Fruit fly (Drosophila melanogaster) whole organism, embryonic: ENCODE data around the gene fru.

Experiments used
- Adf1 ChIP-seq: fragments of 200-800 bp; sonication (Bioruptor generic); IDR thresholded peaks from 2 replicates; pipeline ENCODE4 v1.3.6; 2022; ENCODE audit warnings: missing biosample characterization, missing genetic modification characterization
- Atf-2 ChIP-seq: fragments of 200-800 bp; sonication (Bioruptor generic); optimal IDR thresholded peaks from 2 replicates; lab custom pipeline; 2016; ENCODE audit warnings: missing biosample characterization, missing genetic modification characterization
- Atf3 ChIP-seq: fragments of 200-800 bp; sonication (Bioruptor generic); optimal IDR thresholded peaks from 3 replicates; lab custom pipeline; 2016; ENCODE audit warnings: missing biosample characterization, missing genetic modification characterization
- CG10462 ChIP-seq: fragments of 200-800 bp; sonication (Bioruptor generic); optimal IDR thresholded peaks from 2 replicates; lab custom pipeline; 2016; ENCODE audit warnings: missing biosample characterization, missing genetic modification characterization
- CG11723 ChIP-seq: fragments of 200-800 bp; sonication (Bioruptor generic); optimal IDR thresholded peaks from 2 replicates; lab custom pipeline; 2017; ENCODE audit warnings: missing biosample characterization, mild to moderate bottlenecking, missing genetic modification characterization
- CG1233 ChIP-seq: fragments of 200-800 bp; sonication (Bioruptor generic); optimal IDR thresholded peaks from 4 replicates; lab custom pipeline; 2018; ENCODE audit warnings: missing biosample characterization, mild to moderate bottlenecking, missing genetic modification characterization
- CG12744 ChIP-seq: fragments of 200-800 bp; sonication (Bioruptor generic); optimal IDR thresholded peaks from 2 replicates; lab custom pipeline; 2016; ENCODE audit warnings: missing biosample characterization, missing genetic modification characterization
- CG17328 ChIP-seq: fragments of 200-800 bp; sonication (Bioruptor generic); IDR thresholded peaks from 2 replicates; pipeline ENCODE4 v1.3.6; 2022; ENCODE audit warnings: missing biosample characterization, missing genetic modification characterization
- CG17385 ChIP-seq: fragments of 200-800 bp; sonication (Bioruptor generic); optimal IDR thresholded peaks from 3 replicates; lab custom pipeline; 2018; ENCODE audit warnings: missing biosample characterization, mild to moderate bottlenecking, missing genetic modification characterization
- CG2120 ChIP-seq: fragments of 200-800 bp; sonication (Bioruptor generic); optimal IDR thresholded peaks from 3 replicates; lab custom pipeline; 2016; ENCODE audit warnings: missing biosample characterization, missing genetic modification characterization
- CG2678 ChIP-seq: fragments of 200-800 bp; sonication (Bioruptor generic); optimal IDR thresholded peaks from 3 replicates; lab custom pipeline; 2019; ENCODE audit warnings: missing biosample characterization, mild to moderate bottlenecking, missing genetic modification characterization, moderate library complexity
- CG3995 ChIP-seq: fragments of 200-800 bp; sonication (Bioruptor generic); optimal IDR thresholded peaks from 3 replicates; lab custom pipeline; 2016; ENCODE audit warnings: missing biosample characterization, missing genetic modification characterization
- CG7745 ChIP-seq: fragments of 200-800 bp; sonication (Bioruptor generic); optimal IDR thresholded peaks from 2 replicates; lab custom pipeline; 2018; ENCODE audit warnings: missing biosample characterization, mild to moderate bottlenecking, missing genetic modification characterization, moderate library complexity
- CG7786 ChIP-seq: fragments of 200-800 bp; sonication (Bioruptor generic); optimal IDR thresholded peaks from 2 replicates; lab custom pipeline; 2016; ENCODE audit warnings: missing biosample characterization, missing genetic modification characterization
- CG8388 ChIP-seq: fragments of 200-800 bp; sonication (Bioruptor generic); optimal IDR thresholded peaks from 2 replicates; lab custom pipeline; 2019; ENCODE audit warnings: missing biosample characterization, mild to moderate bottlenecking, missing genetic modification characterization, moderate library complexity
- CG8478 ChIP-seq: fragments of >200 bp; optimal IDR thresholded peaks from 2 replicates; lab custom pipeline; 2018
- CG9876 ChIP-seq: fragments of 200-800 bp; sonication (Bioruptor generic); optimal IDR thresholded peaks from 2 replicates; lab custom pipeline; 2016; ENCODE audit warnings: missing biosample characterization, missing genetic modification characterization
- CHES-1-like ChIP-seq: fragments of 200-800 bp; sonication (Bioruptor generic); optimal IDR thresholded peaks from 2 replicates; lab custom pipeline; 2016; ENCODE audit warnings: missing biosample characterization, missing genetic modification characterization
- Dip3 ChIP-seq: fragments of 200-800 bp; sonication (Bioruptor generic); optimal IDR thresholded peaks from 3 replicates; lab custom pipeline; 2016; ENCODE audit warnings: missing biosample characterization, missing genetic modification characterization
- ERR ChIP-seq: fragments of 200-800 bp; sonication (Bioruptor generic); optimal IDR thresholded peaks from 2 replicates; lab custom pipeline; 2016; ENCODE audit warnings: missing biosample characterization, missing genetic modification characterization
- GATAe ChIP-seq: fragments of 200-800 bp; sonication (Bioruptor generic); conservative IDR thresholded peaks from 2 replicates; pipeline ENCODE4 v1.3.6; 2022; ENCODE audit warnings: missing biosample characterization, missing genetic modification characterization
- MTF-1 ChIP-seq: fragments of 200-800 bp; sonication (Bioruptor generic); optimal IDR thresholded peaks from 2 replicates; lab custom pipeline; 2018; ENCODE audit warnings: missing biosample characterization, mild to moderate bottlenecking, missing genetic modification characterization, borderline replicate concordance
- Mad ChIP-seq: fragments of 200-800 bp; sonication (Bioruptor generic); optimal IDR thresholded peaks from 2 replicates; lab custom pipeline; 2016; ENCODE audit warnings: missing biosample characterization, missing genetic modification characterization
- Max ChIP-seq: fragments of 200-800 bp; sonication (Bioruptor generic); optimal IDR thresholded peaks from 2 replicates; lab custom pipeline; 2016; ENCODE audit warnings: missing biosample characterization, mild to moderate bottlenecking, missing genetic modification characterization
- Myb ChIP-seq: fragments of 200-800 bp; sonication (Bioruptor generic); optimal IDR thresholded peaks from 2 replicates; lab custom pipeline; 2016; ENCODE audit warnings: missing biosample characterization, missing genetic modification characterization
- NK7.1 ChIP-seq: fragments of 200-800 bp; sonication (Bioruptor generic); optimal IDR thresholded peaks from 3 replicates; lab custom pipeline; 2016; ENCODE audit warnings: missing biosample characterization, missing genetic modification characterization
- Oli ChIP-seq: fragments of 200-800 bp; sonication (Bioruptor generic); optimal IDR thresholded peaks from 2 replicates; lab custom pipeline; 2018; ENCODE audit warnings: missing biosample characterization, mild to moderate bottlenecking, missing genetic modification characterization, moderate library complexity
- Ptx1 ChIP-seq: fragments of 200-800 bp; sonication (Bioruptor generic); IDR thresholded peaks from 2 replicates; pipeline ENCODE4 v1.3.6; 2022; ENCODE audit warnings: missing biosample characterization, missing genetic modification characterization
- Usf ChIP-seq: fragments of 200-800 bp; sonication (Bioruptor generic); optimal IDR thresholded peaks from 2 replicates; lab custom pipeline; 2017; ENCODE audit warnings: missing genotype, missing biosample characterization, missing genetic modification characterization
- al ChIP-seq: fragments of 200-800 bp; sonication (Bioruptor generic); IDR thresholded peaks from 2 replicates; pipeline ENCODE4 v1.3.6; 2022; ENCODE audit warnings: missing biosample characterization, missing genetic modification characterization
- ci ChIP-seq: fragments of 200-800 bp; sonication (Bioruptor generic); IDR thresholded peaks from 3 replicates; pipeline ENCODE4 v1.3.6; 2022; ENCODE audit warnings: missing biosample characterization, missing genetic modification characterization
- dmrt11E ChIP-seq: fragments of 200-800 bp; sonication (Bioruptor generic); optimal IDR thresholded peaks from 3 replicates; lab custom pipeline; 2018; ENCODE audit warnings: missing biosample characterization, mild to moderate bottlenecking, missing genetic modification characterization, moderate library complexity
- emc ChIP-seq: fragments of 200-800 bp; sonication (Bioruptor generic); optimal IDR thresholded peaks from 2 replicates; lab custom pipeline; 2016; ENCODE audit warnings: missing biosample characterization, missing genetic modification characterization
- esg ChIP-seq: fragments of 200-800 bp; sonication (Bioruptor generic); conservative IDR thresholded peaks from 2 replicates; pipeline ENCODE4 v1.3.6; 2022; ENCODE audit warnings: missing biosample characterization, missing genetic modification characterization
- eve ChIP-seq, 2 experiments: fragments of >200 bp; optimal IDR thresholded peaks; 2 replicates each; lab custom pipeline; 2017; ENCODE audit warnings: missing biosample characterization in 2 of 2, missing genetic modification characterization in 2 of 2
- fd102C ChIP-seq: fragments of 200-800 bp; sonication (Bioruptor generic); optimal IDR thresholded peaks from 2 replicates; lab custom pipeline; 2018; ENCODE audit warnings: missing biosample characterization, mild to moderate bottlenecking, missing genetic modification characterization, moderate library complexity
- gcm2 ChIP-seq: fragments of 200-800 bp; sonication (Bioruptor generic); optimal IDR thresholded peaks from 2 replicates; lab custom pipeline; 2016; ENCODE audit warnings: missing biosample characterization, missing genetic modification characterization
- hbn ChIP-seq: fragments of 200-800 bp; sonication (Bioruptor generic); IDR thresholded peaks from 2 replicates; pipeline ENCODE4 v1.3.6; 2022; ENCODE audit warnings: missing biosample characterization, missing genetic modification characterization; ENCODE audit not compliant: partially characterized antibody
- hth ChIP-seq: fragments of >200 bp; optimal IDR thresholded peaks from 2 replicates; lab custom pipeline; 2017; ENCODE audit warnings: inconsistent platforms
- lab ChIP-seq: fragments of 200-800 bp; sonication (Bioruptor generic); optimal IDR thresholded peaks from 3 replicates; lab custom pipeline; 2017; ENCODE audit warnings: missing biosample characterization, missing genetic modification characterization, mild to moderate bottlenecking, moderate library complexity, missing genetic modification reagents
- lbe ChIP-seq: fragments of 200-800 bp; sonication (Bioruptor generic); optimal IDR thresholded peaks from 2 replicates; lab custom pipeline; 2016; ENCODE audit warnings: missing biosample characterization, mild to moderate bottlenecking, missing genetic modification characterization
- maf-S ChIP-seq: fragments of 200-800 bp; sonication (Bioruptor generic); optimal IDR thresholded peaks from 2 replicates; lab custom pipeline; 2016; ENCODE audit warnings: missing biosample characterization, missing genetic modification characterization
- nau ChIP-seq: fragments of 200-800 bp; sonication (Bioruptor generic); optimal IDR thresholded peaks from 3 replicates; lab custom pipeline; 2017; ENCODE audit warnings: missing biosample characterization, mild to moderate bottlenecking, missing genetic modification characterization, missing genetic modification reagents
- oc ChIP-seq: fragments of 200-800 bp; sonication (Bioruptor generic); optimal IDR thresholded peaks from 2 replicates; lab custom pipeline; 2018; ENCODE audit warnings: missing biosample characterization, mild to moderate bottlenecking, missing genetic modification characterization, moderate library complexity
- onecut ChIP-seq: fragments of 200-800 bp; sonication (Bioruptor generic); IDR thresholded peaks from 2 replicates; pipeline ENCODE4 v1.3.6; 2022; ENCODE audit warnings: missing biosample characterization, missing genetic modification characterization
- pzg ChIP-seq: fragments of 200-800 bp; sonication (Bioruptor generic); optimal IDR thresholded peaks from 3 replicates; lab custom pipeline; 2018; ENCODE audit warnings: missing biosample characterization, mild to moderate bottlenecking, missing genetic modification characterization, moderate library complexity
- ro ChIP-seq: fragments of 200-800 bp; sonication (Bioruptor generic); IDR thresholded peaks from 2 replicates; pipeline ENCODE4 v1.3.6; 2022; ENCODE audit warnings: missing biosample characterization, missing genetic modification characterization
- row ChIP-seq: fragments of 200-800 bp; sonication (Bioruptor generic); IDR thresholded peaks from 3 replicates; pipeline ENCODE4 v1.3.6; 2022; ENCODE audit warnings: missing biosample characterization, missing genetic modification characterization
- sqz ChIP-seq: fragments of 200-800 bp; sonication (Bioruptor generic); optimal IDR thresholded peaks from 3 replicates; lab custom pipeline; 2018; ENCODE audit warnings: missing biosample characterization, mild to moderate bottlenecking, missing genetic modification characterization
- twi ChIP-seq: fragments of 200-800 bp; optimal IDR thresholded peaks from 2 replicates; lab custom pipeline; 2019; ENCODE audit warnings: missing biosample characterization, mild to moderate bottlenecking, missing genetic modification characterization, moderate library complexity

Gene fru

DNA sequence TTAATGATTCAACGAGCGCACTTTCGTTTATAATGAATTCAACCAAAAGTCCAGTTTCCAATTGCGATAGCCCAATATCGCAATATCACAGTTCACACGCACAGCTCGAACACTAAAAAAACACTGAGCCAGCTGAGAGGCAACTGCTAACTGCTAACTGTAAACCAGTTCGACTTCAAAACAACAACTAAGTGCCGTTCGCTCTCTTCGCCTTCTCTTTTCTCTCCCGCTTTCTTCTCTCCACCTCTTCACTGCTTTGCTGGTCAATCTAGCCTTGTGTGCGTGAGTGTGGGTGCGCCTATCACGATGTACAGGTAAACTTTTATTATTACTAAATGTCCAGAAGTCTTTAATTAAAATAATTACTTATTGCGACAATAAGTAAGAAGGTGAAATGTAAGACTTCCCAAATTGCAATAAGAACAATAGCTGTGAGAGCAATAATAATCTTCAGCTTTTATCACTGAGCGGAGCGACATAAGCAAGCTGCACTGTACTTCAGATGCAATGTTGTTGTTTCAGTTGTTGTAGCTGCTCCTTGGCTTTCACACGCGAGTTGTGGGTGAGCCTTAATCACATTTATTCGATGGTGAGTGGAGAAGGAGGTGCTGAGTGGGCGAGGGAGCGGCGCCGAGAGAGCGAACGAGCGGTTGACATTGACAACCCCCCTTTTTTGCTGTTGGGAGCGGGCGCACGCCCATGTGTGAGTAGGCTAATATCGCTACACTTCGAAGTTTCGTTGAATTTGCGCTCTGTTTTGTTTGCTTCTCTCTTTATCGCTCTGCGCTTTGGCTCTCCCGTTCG lies 148.4 kb downstream of the fru start, which contains the start of gene Vti1b (continued):
- peak; percentile 87 for TF ChIP-seq emc (GFP tag; lab: Kevin White, UChicago)
- peak; percentile 93 for TF ChIP-seq lbe (GFP tag; lab: Kevin White, UChicago)
- peak; percentile 91 for TF ChIP-seq CG1233 (GFP tag; lab: Kevin White, UChicago)
- TF ChIP-seq Usf (GFP tag; lab: Kevin White, UChicago), result peak; percentile 83
- TF ChIP-seq fd102C (GFP tag; lab: Kevin White, UChicago), result peak; percentile 57
- TF ChIP-seq CG17328 (GFP tag; lab: Robert Waterston, UW), result peak; percentile 93
- peak; percentile 63 for TF ChIP-seq CG3995
- TF ChIP-seq twi (tag; lab: Kevin White, UChicago), result peak; percentile 83
- peak; percentile 95 for TF ChIP-seq Atf-2 (GFP tag; lab: Kevin White, UChicago)
- peak; percentile 95 for TF ChIP-seq Mad (GFP tag; lab: Kevin White, UChicago)
- TF ChIP-seq maf-S (GFP tag; lab: Kevin White, UChicago), result peak; percentile 89
- TF ChIP-seq Dip3 (GFP tag; lab: Kevin White, UChicago), result peak; percentile 92
- peak; percentile 89 for TF ChIP-seq ERR (GFP tag; lab: Kevin White, UChicago)
- TF ChIP-seq NK7.1 (GFP tag; lab: Kevin White, UChicago), result peak; percentile 83
- peak; percentile 93 for TF ChIP-seq nau (GFP tag; lab: Kevin White, UChicago)
- peak; percentile 97 for TF ChIP-seq Ptx1 (GFP tag; lab: Robert Waterston, UW)
- TF ChIP-seq dmrt11E (tag; lab: Kevin White, UChicago), result peak; percentile 94
- TF ChIP-seq CG7745 (tag; lab: Kevin White, UChicago), result peak; percentile 31
- TF ChIP-seq Max (GFP tag; lab: Kevin White, UChicago), result peak; percentile 95
- TF ChIP-seq Atf3, result peak; percentile 94
- TF ChIP-seq esg (GFP tag; lab: Robert Waterston, UW), result peak; percentile 92
- TF ChIP-seq CG2120, result peak; percentile 97
- peak; percentile 70 for TF ChIP-seq Myb (GFP tag; lab: Kevin White, UChicago)
- no peak for TF ChIP-seq CG8478 (lab: Kevin White, UChicago)
- TF ChIP-seq al (GFP tag; lab: Robert Waterston, UW), result peak; percentile 83
- 0 out of 2 replicates have a peak, but pooled peaks have one; percentile 35 for TF ChIP-seq hbn (GFP tag; lab: Robert Waterston, UW)
- peak; percentile 89 for TF ChIP-seq CG7786 (GFP tag; lab: Kevin White, UChicago)
- TF ChIP-seq oc (tag; lab: Kevin White, UChicago), result peak; percentile 98
- peak; percentile 90 for TF ChIP-seq CG12744 (GFP tag; lab: Kevin White, UChicago)
- no peak for TF ChIP-seq hth (lab: Kevin White, UChicago)
- peak; percentile 92 for TF ChIP-seq CG8388 (GFP tag; lab: Kevin White, UChicago)
- peak; percentile 97 for TF ChIP-seq lab
- peak; percentile 90 for TF ChIP-seq CHES-1-like
- peak; percentile 75 for TF ChIP-seq CG10462
- no peak for TF ChIP-seq eve (GFP tag; optimal IDR thresholded peaks at IDR 0.05; lab: Kevin White, UChicago)
- TF ChIP-seq Adf1, result peak; percentile 65
- TF ChIP-seq CG17385, result peak; percentile 92
- peak; percentile 89 for TF ChIP-seq onecut
- TF ChIP-seq CG11723, result peak; percentile 92
- TF ChIP-seq sqz (GFP tag; lab: Kevin White, UChicago), result peak; percentile 48
- TF ChIP-seq ro, result peak; percentile 57; the same call in 1 of the 2 replicates
- TF ChIP-seq CG9876 (GFP tag; lab: Kevin White, UChicago), result peak; percentile 85
- TF ChIP-seq CG2678 (tag; lab: Kevin White, UChicago), result peak; percentile 96
- TF ChIP-seq Oli (tag; lab: Kevin White, UChicago), result peak; percentile 94
- TF ChIP-seq MTF-1 (GFP tag; lab: Kevin White, UChicago), result peak; percentile 79
- peak; percentile 91 for TF ChIP-seq gcm2 (GFP tag; lab: Kevin White, UChicago)
- TF ChIP-seq pzg (GFP tag; lab: Kevin White, UChicago), result peak; percentile 5
- TF ChIP-seq ci, result peak; percentile 97
- peak; percentile 98 for TF ChIP-seq row
- peak; percentile 71 for TF ChIP-seq GATAe
